Fruit fly (Drosophila melanogaster) whole organism, embryonic: Measurements from ENCODE around the gene Paris.
A peak's percentile ranks its signal among the peaks of the same experiment; 100 is the strongest.

Experiments used
- Abd-B ChIP-seq: fragments of 200-800 bp; sonication (Bioruptor generic); optimal IDR thresholded peaks from 2 replicates; lab custom pipeline; 2018; ENCODE audit warnings: missing biosample characterization, mild to moderate bottlenecking, missing genetic modification characterization, moderate library complexity
- Asciz ChIP-seq: fragments of 200-800 bp; sonication (Bioruptor generic); optimal IDR thresholded peaks from 2 replicates; lab custom pipeline; 2017; ENCODE audit warnings: missing biosample characterization, mild to moderate bottlenecking, missing genetic modification characterization, missing genetic modification reagents
- Atf6 ChIP-seq: fragments of 200-800 bp; sonication (Bioruptor generic); IDR thresholded peaks from 2 replicates; pipeline ENCODE4 v1.3.6; 2022; ENCODE audit warnings: missing biosample characterization, missing genetic modification characterization
- BtbVII ChIP-seq: fragments of 200-800 bp; sonication (Bioruptor generic); optimal IDR thresholded peaks from 3 replicates; lab custom pipeline; 2017; ENCODE audit warnings: missing biosample characterization, mild to moderate bottlenecking, missing genetic modification characterization
- Bteb2 ChIP-seq: fragments of 200-800 bp; sonication (Bioruptor generic); optimal IDR thresholded peaks from 2 replicates; lab custom pipeline; 2016; ENCODE audit warnings: missing biosample characterization, missing genetic modification characterization
- CG10267 ChIP-seq: fragments of 200-800 bp; sonication (Bioruptor generic); optimal IDR thresholded peaks from 2 replicates; lab custom pipeline; 2018; ENCODE audit warnings: missing biosample characterization, mild to moderate bottlenecking, missing genetic modification characterization, moderate library complexity
- CG10654 ChIP-seq: fragments of 200-800 bp; sonication (Bioruptor generic); optimal IDR thresholded peaks from 2 replicates; lab custom pipeline; 2016; ENCODE audit warnings: missing biosample characterization, missing genetic modification characterization
- CG11504 ChIP-seq: fragments of 200-800 bp; sonication (Bioruptor generic); optimal IDR thresholded peaks from 3 replicates; lab custom pipeline; 2019; ENCODE audit warnings: missing biosample characterization, mild to moderate bottlenecking, missing genetic modification characterization, moderate library complexity
- CG11695 ChIP-seq: fragments of 200-800 bp; sonication (Bioruptor generic); IDR thresholded peaks from 3 replicates; pipeline ENCODE4 v1.3.6; 2022; ENCODE audit warnings: missing biosample characterization, missing genetic modification characterization
- CG12744 ChIP-seq: fragments of 200-800 bp; sonication (Bioruptor generic); optimal IDR thresholded peaks from 2 replicates; lab custom pipeline; 2016; ENCODE audit warnings: missing biosample characterization, missing genetic modification characterization
- CG18011 ChIP-seq: fragments of 200-800 bp; sonication (Bioruptor generic); optimal IDR thresholded peaks from 2 replicates; lab custom pipeline; 2017; ENCODE audit warnings: missing biosample characterization, missing genetic modification characterization, mild to moderate bottlenecking, moderate library complexity, missing genotype
- CG18599 ChIP-seq: fragments of 200-800 bp; sonication (Bioruptor generic); optimal IDR thresholded peaks from 3 replicates; lab custom pipeline; 2017; ENCODE audit warnings: missing biosample characterization, missing genetic modification characterization, mild to moderate bottlenecking, moderate library complexity, missing genetic modification reagents
- CG30403 ChIP-seq: fragments of 200-800 bp; sonication (Bioruptor generic); optimal IDR thresholded peaks from 3 replicates; lab custom pipeline; 2016; ENCODE audit warnings: missing biosample characterization, missing genetic modification characterization
- CG32532 ChIP-seq: fragments of 200-800 bp; sonication (Bioruptor generic); IDR thresholded peaks from 2 replicates; pipeline ENCODE4 v1.3.6; 2022; ENCODE audit warnings: missing biosample characterization, missing genetic modification characterization
- CG34422 ChIP-seq: fragments of 200-800 bp; sonication (Bioruptor generic); IDR thresholded peaks from 3 replicates; pipeline ENCODE4 v1.3.6; 2022; ENCODE audit warnings: missing biosample characterization, missing genetic modification characterization
- CG4282 ChIP-seq: fragments of 200-800 bp; sonication (Bioruptor generic); optimal IDR thresholded peaks from 2 replicates; lab custom pipeline; 2016; ENCODE audit warnings: missing biosample characterization, missing genetic modification characterization
- CG4328 ChIP-seq: fragments of 200-800 bp; sonication (Bioruptor generic); optimal IDR thresholded peaks from 3 replicates; lab custom pipeline; 2017; ENCODE audit warnings: missing biosample characterization, missing genetic modification reagents, missing genetic modification characterization
- CG7987 ChIP-seq: fragments of 200-800 bp; sonication (Bioruptor generic); optimal IDR thresholded peaks from 2 replicates; lab custom pipeline; 2018; ENCODE audit warnings: missing biosample characterization, mild to moderate bottlenecking, missing genetic modification characterization, moderate library complexity
- CG8290 ChIP-seq, 3 experiments: fragments of 200-800 bp; sonication (Bioruptor generic); optimal IDR thresholded peaks; 2 replicates each; lab custom pipeline; 2016 to 2019; ENCODE audit warnings: missing biosample characterization in 3 of 3, missing genetic modification characterization in 3 of 3, mild to moderate bottlenecking in 2 of 3, moderate library complexity in 1 of 3
- CG9932 ChIP-seq: fragments of 200-800 bp; sonication (Bioruptor generic); IDR thresholded peaks from 2 replicates; pipeline ENCODE4 v1.3.6; 2022; ENCODE audit warnings: missing biosample characterization, missing genetic modification characterization
- Chrac-16 ChIP-seq: fragments of 200-800 bp; sonication (Bioruptor generic); optimal IDR thresholded peaks from 3 replicates; lab custom pipeline; 2016; ENCODE audit warnings: missing biosample characterization, missing genetic modification characterization
- Dfd ChIP-seq, 2 experiments: fragments of >200 bp; optimal IDR thresholded peaks; 2 replicates each; lab custom pipeline; 2017; ENCODE audit warnings: missing biosample characterization in 2 of 2, missing genetic modification characterization in 2 of 2
- Dip2 ChIP-seq: fragments of 200-800 bp; sonication (Bioruptor generic); IDR thresholded peaks from 2 replicates; pipeline ENCODE4 v1.3.6; 2022; ENCODE audit warnings: missing biosample characterization, missing genetic modification characterization
- Fer3 ChIP-seq: fragments of 200-800 bp; sonication (Bioruptor generic); optimal IDR thresholded peaks from 2 replicates; lab custom pipeline; 2018; ENCODE audit warnings: missing biosample characterization, mild to moderate bottlenecking, missing genetic modification characterization, moderate library complexity
- Gsc ChIP-seq: fragments of 200-800 bp; sonication (Bioruptor generic); IDR thresholded peaks from 2 replicates; pipeline ENCODE4 v1.3.6; 2022; ENCODE audit warnings: missing biosample characterization, missing genetic modification characterization
- NFAT ChIP-seq: fragments of 200-800 bp; sonication (Bioruptor generic); IDR thresholded peaks from 2 replicates; pipeline ENCODE4 v1.3.6; 2022; ENCODE audit warnings: missing biosample characterization, missing genetic modification characterization
- abd-A ChIP-seq: fragments of 200-800 bp; sonication (Bioruptor generic); optimal IDR thresholded peaks from 3 replicates; lab custom pipeline; 2019; ENCODE audit warnings: missing biosample characterization, mild to moderate bottlenecking, missing genetic modification characterization, moderate library complexity
- az2 ChIP-seq: fragments of 200-800 bp; sonication (Bioruptor generic); optimal IDR thresholded peaks from 3 replicates; lab custom pipeline; 2016; ENCODE audit warnings: missing biosample characterization, missing genetic modification characterization
- chinmo ChIP-seq: fragments of 200-800 bp; sonication (Bioruptor generic); IDR thresholded peaks from 4 replicates; pipeline ENCODE4 v1.3.6; 2022; ENCODE audit warnings: missing biosample characterization, missing genetic modification characterization; ENCODE audit not compliant: partially characterized antibody
- esg ChIP-seq: fragments of 200-800 bp; sonication (Bioruptor generic); conservative IDR thresholded peaks from 2 replicates; pipeline ENCODE4 v1.3.6; 2022; ENCODE audit warnings: missing biosample characterization, missing genetic modification characterization
- gem ChIP-seq: fragments of 200-800 bp; sonication (Bioruptor generic); optimal IDR thresholded peaks from 2 replicates; lab custom pipeline; 2019; ENCODE audit warnings: missing biosample characterization, mild to moderate bottlenecking, missing genetic modification characterization, moderate library complexity
- kah ChIP-seq: fragments of 200-800 bp; sonication (Bioruptor generic); optimal IDR thresholded peaks from 2 replicates; lab custom pipeline; 2018; ENCODE audit warnings: missing biosample characterization, mild to moderate bottlenecking, missing genetic modification characterization
- mam ChIP-seq: fragments of 200-800 bp; sonication (Bioruptor generic); optimal IDR thresholded peaks from 3 replicates; lab custom pipeline; 2016; ENCODE audit warnings: missing biosample characterization, missing genetic modification characterization
- odd ChIP-seq: fragments of 200-800 bp; sonication (Bioruptor generic); optimal IDR thresholded peaks from 2 replicates; lab custom pipeline; 2017; ENCODE audit warnings: missing biosample characterization, mild to moderate bottlenecking, missing genetic modification characterization
- p53 ChIP-seq: fragments of 200-800 bp; sonication (Bioruptor generic); optimal IDR thresholded peaks from 2 replicates; lab custom pipeline; 2016; ENCODE audit warnings: missing biosample characterization, missing genetic modification characterization
- pho ChIP-seq: fragments of 200-800 bp; sonication (Bioruptor generic); optimal IDR thresholded peaks from 2 replicates; lab custom pipeline; 2016; ENCODE audit warnings: missing biosample characterization, missing genetic modification characterization
- scrt ChIP-seq: fragments of 200-800 bp; sonication (Bioruptor generic); optimal IDR thresholded peaks from 2 replicates; lab custom pipeline; 2018; ENCODE audit warnings: missing biosample characterization, mild to moderate bottlenecking, missing genetic modification characterization, moderate library complexity
- seq ChIP-seq: fragments of 200-800 bp; sonication (Bioruptor generic); IDR thresholded peaks from 2 replicates; pipeline ENCODE4 v1.3.6; 2022; ENCODE audit warnings: missing biosample characterization, missing genetic modification characterization
- sim ChIP-seq: fragments of 200-800 bp; sonication (Bioruptor generic); IDR thresholded peaks from 2 replicates; pipeline ENCODE4 v1.3.6; 2022; ENCODE audit warnings: missing biosample characterization, missing genetic modification characterization
- so ChIP-seq: fragments of 200-800 bp; sonication (Bioruptor generic); IDR thresholded peaks from 3 replicates; pipeline ENCODE4 v1.3.6; 2022; ENCODE audit warnings: missing biosample characterization, missing genetic modification characterization
- sob ChIP-seq: fragments of 200-800 bp; sonication (Bioruptor generic); IDR thresholded peaks from 2 replicates; pipeline ENCODE4 v1.3.6; 2022; ENCODE audit warnings: missing biosample characterization, missing genetic modification characterization
- sug ChIP-seq: fragments of 200-800 bp; optimal IDR thresholded peaks from 2 replicates; lab custom pipeline; 2019; ENCODE audit warnings: missing biosample characterization, mild to moderate bottlenecking, missing genetic modification characterization, moderate library complexity
- tgo ChIP-seq: fragments of 200-800 bp; sonication (Bioruptor generic); IDR thresholded peaks from 3 replicates; pipeline ENCODE4 v1.3.6; 2022; ENCODE audit warnings: missing biosample characterization, missing genetic modification characterization
- ttk ChIP-seq: fragments of 200-800 bp; sonication (Bioruptor generic); IDR thresholded peaks from 2 replicates; pipeline ENCODE4 v2.1.2; 2022; ENCODE audit warnings: missing biosample characterization, missing genetic modification characterization

Gene Paris

dm6 chr2L:4422154-4422553 is 41.3 kb upstream of the Paris start (continued):
- TF ChIP-seq Abd-B (no peak), sug (no peak), tgo (GFP tag; lab: Robert Waterston, UW) (no peak), CG12744 (GFP tag; lab: Kevin White, UChicago) (no peak), CG4328 (no peak), pho (GFP tag; lab: Kevin White, UChicago) (no peak), Dip2 (GFP tag; lab: Robert Waterston, UW) (no peak), Chrac-16 (GFP tag; lab: Kevin White, UChicago) (no peak), CG10654 (GFP tag; lab: Kevin White, UChicago) (no peak), az2 (no peak)

- TF ChIP-seq CG18011 (GFP tag; lab: Kevin White, UChicago), result no peak
Observed at dm6 chr2L:4433608-4434007, 29.8 kb upstream of the Paris start, which contains the start of the genes CG34177 and CG34178. CG34177 (plus strand) TSS chr2L:4433908. CG34178 (plus strand) TSS chr2L:4433908.

dm6 chr2L:4437487-4437886 is 25.9 kb upstream of the Paris start, which contains the start of gene CG43056:
CG43056 (plus strand) TSS chr2L:4437787.
- TF ChIP-seq scrt (GFP tag; lab: Kevin White, UChicago) (peak; percentile 13), esg (no peak), ttk (no peak)

- TF ChIP-seq so (GFP tag; lab: Robert Waterston, UW), result 0 out of 3 replicates have a peak, but pooled peaks have one; percentile 22
- peak; percentile 85 for TF ChIP-seq CG18599 (GFP tag; lab: Kevin White, UChicago)
- TF ChIP-seq CG11695 (GFP tag; lab: Robert Waterston, UW), result no peak
- peak; percentile 80 for TF ChIP-seq Atf6 (GFP tag; lab: Robert Waterston, UW)
- peak; percentile 44 for TF ChIP-seq mam (GFP tag; lab: Kevin White, UChicago)
- TF ChIP-seq Dfd (GFP tag; optimal IDR thresholded peaks at IDR 0.05; lab: Kevin White, UChicago), result no peak
- peak; percentile 37 for TF ChIP-seq CG10267
- peak; percentile 49 for TF ChIP-seq NFAT (GFP tag; lab: Robert Waterston, UW)
- 0 out of 3 replicates have a peak, but pooled peaks have one; percentile 47 for TF ChIP-seq CG34422 (GFP tag; lab: Robert Waterston, UW)
- peak; percentile 61 for TF ChIP-seq CG9932 (GFP tag; lab: Robert Waterston, UW)
- peak; percentile 29 for TF ChIP-seq Bteb2
- TF ChIP-seq sim, result no peak
- peak; percentile 81 for TF ChIP-seq abd-A
- TF ChIP-seq chinmo (GFP tag; lab: Robert Waterston, UW), result 0 out of 4 replicates have a peak, but pooled peaks have one; percentile 34
- peak; percentile 76 for TF ChIP-seq CG32532 (GFP tag; lab: Robert Waterston, UW)
- TF ChIP-seq odd (GFP tag; lab: Kevin White, UChicago), result no peak
- no peak for TF ChIP-seq p53 (GFP tag; lab: Kevin White, UChicago)
- TF ChIP-seq Fer3, result peak; percentile 59
- TF ChIP-seq seq (GFP tag; lab: Robert Waterston, UW), result peak; percentile 53; the same call in 1 of the 2 replicates
- TF ChIP-seq CG4282, result no peak
- peak; percentile 43 for TF ChIP-seq BtbVII (GFP tag; lab: Kevin White, UChicago)
- TF ChIP-seq CG30403 (GFP tag; lab: Kevin White, UChicago), result peak; percentile 55
- no peak for TF ChIP-seq CG7987 (GFP tag; lab: Kevin White, UChicago)
- TF ChIP-seq esg, result peak; percentile 44
- TF ChIP-seq Gsc (GFP tag; lab: Robert Waterston, UW), result no peak
- TF ChIP-seq CG8290 (GFP tag; optimal IDR thresholded peaks at IDR 0.05; lab: Kevin White, UChicago), result no peak
- TF ChIP-seq CG8290 (tag; optimal IDR thresholded peaks at IDR 0.05; lab: Kevin White, UChicago), result no peak
- no peak for TF ChIP-seq CG11504 (tag; lab: Kevin White, UChicago)
- peak; percentile 71 for TF ChIP-seq sob (GFP tag; lab: Robert Waterston, UW)
- TF ChIP-seq gem (tag; lab: Kevin White, UChicago), result peak; percentile 69
- TF ChIP-seq Asciz (GFP tag; lab: Kevin White, UChicago), result peak; percentile 44
- TF ChIP-seq kah (GFP tag; lab: Kevin White, UChicago), result no peak
Observed at dm6 chr2L:4440881-4441737, 22.3 kb upstream of the Paris start, which contains the start of gene CG15431. CG15431 (minus strand) TSS chr2L:4441282.
